Worm (Caenorhabditis elegans): Measurements from ENCODE around the gene K04G7.1.

K04G7.1 gene

DNA sequence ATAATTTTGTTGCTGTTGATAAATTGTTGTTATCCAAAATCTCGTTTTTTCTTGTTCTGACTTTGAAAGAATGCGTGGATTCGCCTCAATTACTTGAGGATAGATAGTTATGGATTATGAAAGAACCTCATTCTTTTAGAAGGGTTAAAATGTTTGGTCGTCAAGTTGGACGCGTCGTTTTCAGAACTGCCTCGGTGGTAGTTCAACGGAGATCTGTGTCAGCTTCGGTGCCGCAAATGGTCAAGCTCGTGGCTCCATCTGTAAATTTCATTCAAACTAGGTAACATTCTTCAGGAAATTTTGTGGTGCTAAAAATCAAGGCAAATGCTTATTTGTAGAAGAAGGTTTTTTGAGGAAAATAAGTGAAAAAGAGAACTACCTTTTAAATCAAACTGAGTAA is 18.1 kb downstream of the K04G7.1 start, which contains the start of gene ndab-2:
Gene ndab-2 (plus strand): TSS at position 140 of the 400 bp plus-strand sequence.
- no peak for TF ChIP-seq ceh-16 (tag; optimal IDR thresholded peaks at IDR 0.05)
- TF ChIP-seq R02D3.7 (tag; optimal IDR thresholded peaks at IDR 0.05): no peak
- TF ChIP-seq ama-1 (optimal IDR thresholded peaks at IDR 0.05): peak; percentile 66
- TF ChIP-seq elt-3 (tag; optimal IDR thresholded peaks at IDR 0.05): no peak
- TF ChIP-seq fkh-10 (GFP tag; optimal IDR thresholded peaks at IDR 0.05): no peak
- no peak for TF ChIP-seq egl-27 (tag; optimal IDR thresholded peaks at IDR 0.05)

DNA sequence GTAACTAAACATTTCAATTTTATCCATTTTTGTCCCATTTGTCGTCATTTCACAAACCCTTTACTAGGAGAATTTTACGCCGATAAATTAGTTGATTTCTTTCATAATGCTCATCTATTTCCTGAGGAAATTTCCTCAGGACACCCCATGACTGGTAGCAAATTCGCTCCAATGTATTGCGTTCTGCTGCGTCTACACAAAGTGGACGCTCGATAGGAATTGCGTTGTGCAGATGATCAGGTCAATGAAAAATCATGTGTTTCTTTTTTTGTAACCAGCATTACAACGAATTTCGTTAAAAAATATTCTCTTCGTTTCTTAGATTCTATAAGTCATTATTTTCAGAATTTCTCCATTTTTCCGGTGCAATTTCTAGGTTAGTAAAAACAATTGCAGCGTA is 19.3 kb downstream of the K04G7.1 start, which contains the start of gene epg-4:
Gene epg-4 (plus strand): TSS at position 346 of the 400 bp plus-strand sequence.
- TF ChIP-seq elt-2 (tag; optimal IDR thresholded peaks at IDR 0.05) (peak; percentile 7), unc-39 (tag; optimal IDR thresholded peaks at IDR 0.05) (no peak), hmg-11 (tag; optimal IDR thresholded peaks at IDR 0.05) (peak; percentile 63), snpc-4 (tag; optimal IDR thresholded peaks at IDR 0.05) (peak; percentile 42), pqm-1 (tag; optimal IDR thresholded peaks at IDR 0.05) (peak; percentile 32), elt-3 (tag; optimal IDR thresholded peaks at IDR 0.05) (no peak), unc-62 (GFP tag; optimal IDR thresholded peaks at IDR 0.05) (no peak), ceh-28 (tag; optimal IDR thresholded peaks at IDR 0.05) (no peak), ceh-82 (tag; optimal IDR thresholded peaks at IDR 0.05) (no peak), ZK546.5 (tag; optimal IDR thresholded peaks at IDR 0.05) (no peak), nfya-1 (tag; optimal IDR thresholded peaks at IDR 0.05; ENCODE audit: insufficient read depth) (peak; percentile 48), pha-4 (tag; optimal IDR thresholded peaks at IDR 0.05) (peak; percentile 60), lin-39 (tag; optimal IDR thresholded peaks at IDR 0.05) (peak; percentile 53), ztf-11 (tag; optimal IDR thresholded peaks at IDR 0.05) (no peak), nhr-237 (tag; optimal IDR thresholded peaks at IDR 0.05) (no peak), lin-15B (tag; optimal IDR thresholded peaks at IDR 0.05) (peak; percentile 66), mdl-1 (tag; optimal IDR thresholded peaks at IDR 0.05) (no peak)

DNA sequence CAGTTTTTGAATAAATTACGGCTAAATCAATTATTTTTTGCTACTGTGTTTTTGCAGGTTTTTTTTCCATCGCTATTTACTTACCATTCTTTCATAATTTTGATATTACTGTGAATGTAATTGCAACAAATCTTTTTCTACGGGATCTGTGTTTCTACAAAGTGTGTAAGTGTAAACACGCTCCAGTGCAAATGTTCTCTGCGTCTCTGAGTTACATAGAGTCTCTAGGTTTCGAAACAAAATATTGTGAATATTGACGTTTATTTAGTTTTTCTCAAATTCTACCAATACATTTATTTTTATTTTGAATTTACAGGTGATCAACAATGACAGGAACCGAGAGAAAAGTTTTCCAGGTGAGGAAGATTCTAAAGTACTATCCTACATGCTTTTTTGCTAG is 21.5 kb downstream of the K04G7.1 start, which contains the start of gene yju-2:
Gene yju-2 (plus strand): TSS at position 315 of the 400 bp plus-strand sequence.
- TF ChIP-seq elt-1 (tag; optimal IDR thresholded peaks at IDR 0.05): no peak
- TF ChIP-seq ceh-16 (tag; optimal IDR thresholded peaks at IDR 0.05): no peak
- peak; percentile 1 for TF ChIP-seq egl-27 (tag; optimal IDR thresholded peaks at IDR 0.05)
- TF ChIP-seq daf-12 (tag; optimal IDR thresholded peaks at IDR 0.05): no peak
- peak; percentile 29 for TF ChIP-seq nhr-11 (tag; optimal IDR thresholded peaks at IDR 0.05)
- peak; percentile 24 for TF ChIP-seq elt-2 (tag; optimal IDR thresholded peaks at IDR 0.05)
- no peak for TF ChIP-seq egl-5 (tag; optimal IDR thresholded peaks at IDR 0.05)
- TF ChIP-seq lsy-12 (tag; optimal IDR thresholded peaks at IDR 0.05): no peak
- peak; percentile 95 for TF ChIP-seq pha-4 (tag; optimal IDR thresholded peaks at IDR 0.05)
- no peak for TF ChIP-seq skn-1 (tag; optimal IDR thresholded peaks at IDR 0.05)
- no peak for TF ChIP-seq lin-39 (tag; optimal IDR thresholded peaks at IDR 0.05)
- no peak for TF ChIP-seq mml-1 (tag; optimal IDR thresholded peaks at IDR 0.05)
- TF ChIP-seq jun-1 (tag; optimal IDR thresholded peaks at IDR 0.05): no peak
- TF ChIP-seq nhr-67 (tag; optimal IDR thresholded peaks at IDR 0.05): no peak
- no peak for TF ChIP-seq fkh-10 (GFP tag; optimal IDR thresholded peaks at IDR 0.05)
- peak; percentile 39 for TF ChIP-seq snpc-4 (tag; optimal IDR thresholded peaks at IDR 0.05)
- TF ChIP-seq hmg-11 (tag; optimal IDR thresholded peaks at IDR 0.05): peak; percentile 37
- TF ChIP-seq nhr-25 (tag; optimal IDR thresholded peaks at IDR 0.05): peak; percentile 63
- TF ChIP-seq nhr-23 (tag; optimal IDR thresholded peaks at IDR 0.05): peak; percentile 70
- peak; percentile 16 for TF ChIP-seq pqm-1 (tag; optimal IDR thresholded peaks at IDR 0.05)
- TF ChIP-seq nfya-1 (tag; optimal IDR thresholded peaks at IDR 0.05; ENCODE audit: insufficient read depth): peak; percentile 69
- peak; percentile 18 for TF ChIP-seq ceh-28 (tag; optimal IDR thresholded peaks at IDR 0.05)
- no peak for TF ChIP-seq elt-3 (tag; optimal IDR thresholded peaks at IDR 0.05)
- TF ChIP-seq lin-15B (tag; optimal IDR thresholded peaks at IDR 0.05): peak; percentile 84
- TF ChIP-seq nhr-43 (tag; optimal IDR thresholded peaks at IDR 0.05; ENCODE audit: poor library complexity, severe bottlenecking): peak; percentile 60

DNA sequence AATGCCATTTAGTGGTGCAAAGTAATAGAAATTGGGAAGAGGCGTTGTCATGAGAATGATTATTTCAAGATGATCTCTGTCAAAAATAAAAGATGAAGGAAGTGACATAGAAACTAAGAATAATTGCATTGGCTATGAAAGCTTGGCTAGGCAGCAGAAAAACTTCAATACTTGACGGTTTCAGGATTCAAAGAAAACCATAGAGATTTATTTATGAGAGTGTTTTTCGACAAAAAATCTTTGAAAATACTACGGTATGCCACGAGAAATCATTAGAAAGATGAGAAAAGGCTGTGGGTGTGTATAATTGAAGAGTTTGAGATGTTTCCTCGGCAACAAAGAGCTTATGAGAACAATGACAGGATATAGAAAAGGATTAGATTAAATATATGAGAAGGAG is 23.0 kb downstream of the K04G7.1 start, which contains the start of gene F37C12.14:
Gene F37C12.14 (minus strand): TSS at position 101 of the 400 bp plus-strand sequence.
- TF ChIP-seq eor-1 (tag; optimal IDR thresholded peaks at IDR 0.05) (no peak), unc-39 (tag; optimal IDR thresholded peaks at IDR 0.05) (no peak), egl-5 (tag; optimal IDR thresholded peaks at IDR 0.05) (no peak), ztf-4 (tag; optimal IDR thresholded peaks at IDR 0.05) (no peak), fkh-2 (tag; optimal IDR thresholded peaks at IDR 0.05) (no peak), nhr-67 (tag; optimal IDR thresholded peaks at IDR 0.05) (no peak), nhr-25 (tag; optimal IDR thresholded peaks at IDR 0.05) (no peak), tbx-2 (tag; optimal IDR thresholded peaks at IDR 0.05) (no peak), ZK546.5 (tag; optimal IDR thresholded peaks at IDR 0.05) (no peak), daf-12 (tag; optimal IDR thresholded peaks at IDR 0.05) (no peak), mml-1 (tag; optimal IDR thresholded peaks at IDR 0.05) (no peak), lin-39 (tag; optimal IDR thresholded peaks at IDR 0.05) (no peak), ceh-16 (tag; optimal IDR thresholded peaks at IDR 0.05) (no peak)
